Worm (Caenorhabditis elegans): ENCODE results near the gene pqn-78.
"Not testable (repeated sequence)": the region's sequence is repeated elsewhere in the genome, so short reads cannot be mapped to it uniquely, and the experiment has no call there.

Gene pqn-78

DNA sequence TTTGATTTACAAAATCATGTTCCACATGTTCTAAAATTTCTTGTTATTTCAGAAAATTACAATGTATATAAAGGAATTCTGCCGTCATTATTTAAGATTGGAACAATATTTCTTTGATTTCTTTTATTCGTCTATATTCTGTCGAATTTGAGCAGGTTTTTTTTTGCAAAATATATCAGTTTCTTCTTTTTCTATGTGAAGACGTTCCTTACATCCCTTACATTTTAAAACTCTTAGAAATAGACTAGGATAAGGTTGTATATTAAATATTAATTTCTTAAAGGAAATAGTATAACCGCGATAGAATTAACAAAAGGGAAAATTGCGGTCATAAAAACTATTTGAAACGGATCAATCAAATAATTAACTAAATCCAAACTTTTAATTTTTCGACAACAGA lies 6.0 kb downstream of the pqn-78 start:
- TF ChIP-seq ztf-7 (tag; optimal IDR thresholded peaks at IDR 0.05) (no peak), aha-1 (tag) (peak; percentile 93)

- TF ChIP-seq tra-1 (GFP tag; IDR thresholded peaks at IDR 0.05) (no peak), nhr-11 (tag; optimal IDR thresholded peaks at IDR 0.05) (no peak), nhr-6 (tag; optimal IDR thresholded peaks at IDR 0.05) (no peak), lin-39 (tag; optimal IDR thresholded peaks at IDR 0.05) (no peak), egl-27 (tag; optimal IDR thresholded peaks at IDR 0.05) (no peak), dmd-6 (GFP tag; IDR thresholded peaks at IDR 0.05) (no peak), lim-7 (GFP tag; IDR thresholded peaks at IDR 0.05) (no peak), jun-1 (tag; optimal IDR thresholded peaks at IDR 0.05) (no peak), duxl-1 (tag; optimal IDR thresholded peaks at IDR 0.05; ENCODE audit: poor library complexity) (no peak), nhr-77 (tag; optimal IDR thresholded peaks at IDR 0.05) (no peak), daf-8 (GFP tag; IDR thresholded peaks at IDR 0.05) (no peak), nhr-41 (GFP tag; IDR thresholded peaks at IDR 0.05) (no peak), daf-12 (tag; optimal IDR thresholded peaks at IDR 0.05) (no peak), zfp-2 (tag; optimal IDR thresholded peaks at IDR 0.05) (no peak), nhr-111 (GFP tag; optimal IDR thresholded peaks at IDR 0.05) (no peak), mdt-29 (GFP tag; IDR thresholded peaks at IDR 0.05) (no peak), egl-43 (GFP tag; IDR thresholded peaks at IDR 0.05) (no peak)
These were observed 11.2 kb downstream of the pqn-78 start, which contains the start of gene Y105C5A.508 for ce11 chrIV:15583620-15584019. TSS of gene Y105C5A.508 (plus strand) at chrIV:15583920.

DNA sequence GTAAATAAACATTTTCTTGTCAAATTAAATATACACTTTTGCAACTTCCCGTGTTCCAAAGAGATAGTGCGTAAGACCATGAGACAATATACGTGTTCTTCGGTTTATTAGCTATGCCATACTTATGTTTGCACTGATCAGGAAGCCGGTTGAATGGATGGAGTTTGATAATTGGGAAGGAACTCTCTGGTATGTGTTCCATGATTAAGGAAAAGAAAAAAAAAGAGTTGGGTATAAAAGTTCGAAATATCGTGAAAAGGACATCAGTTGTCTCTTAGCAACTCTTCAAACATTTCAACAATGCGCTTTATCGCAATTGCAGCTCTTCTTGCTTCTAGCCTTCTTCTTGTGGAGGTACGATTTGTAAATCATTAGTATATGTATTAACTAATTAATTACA lies 16.0 kb downstream of the pqn-78 start, which contains the start of gene pqn-76:
Gene pqn-76 (plus strand): TSS at position 301 of the 400 bp plus-strand sequence.
- TF ChIP-seq nhr-102 (tag; optimal IDR thresholded peaks at IDR 0.05); F10B5.3 (tag; optimal IDR thresholded peaks at IDR 0.05); Y5F2A.4 (GFP tag; optimal IDR thresholded peaks at IDR 0.05): not testable (repeated sequence)

ce11 chrIV:15573863-15574262 lies 21.0 kb downstream of the pqn-78 start:
- TF ChIP-seq saeg-2 (GFP tag; IDR thresholded peaks at IDR 0.05) = no peak
- TF ChIP-seq fos-1 (tag; optimal IDR thresholded peaks at IDR 0.05) = no peak
- no peak for TF ChIP-seq pha-4 (GFP tag; IDR thresholded peaks at IDR 0.05)
- TF ChIP-seq pha-4 (tag; optimal IDR thresholded peaks at IDR 0.05) = peak; percentile 23
- peak; percentile 37 for TF ChIP-seq dve-1 (tag; optimal IDR thresholded peaks at IDR 0.05; ENCODE audit: insufficient read depth)
- TF ChIP-seq zip-2 (tag; optimal IDR thresholded peaks at IDR 0.05) = no peak
- no peak for TF ChIP-seq Y105C5A.15 (GFP tag; IDR thresholded peaks at IDR 0.05)
- TF ChIP-seq ceh-44 (GFP tag; IDR thresholded peaks at IDR 0.05) = no peak
- no peak for TF ChIP-seq T20F7.1 (GFP tag; optimal IDR thresholded peaks at IDR 0.05)
- TF ChIP-seq nhr-6 (tag; optimal IDR thresholded peaks at IDR 0.05) = peak; percentile 55
- no peak for TF ChIP-seq nhr-41 (GFP tag; IDR thresholded peaks at IDR 0.05)
- TF ChIP-seq aly-2 (tag; optimal IDR thresholded peaks at IDR 0.05) = no peak
- no peak for TF ChIP-seq zfp-3 (GFP tag; conservative IDR thresholded peaks at IDR 0.05)
- TF ChIP-seq ceh-82 (tag; optimal IDR thresholded peaks at IDR 0.05) = no peak
- no peak for TF ChIP-seq F37D6.2 (tag; optimal IDR thresholded peaks at IDR 0.05)
- TF ChIP-seq daf-16 (GFP tag; optimal IDR thresholded peaks at IDR 0.05) = no peak
- peak; percentile 43 for TF ChIP-seq daf-16 (tag; optimal IDR thresholded peaks at IDR 0.05)
- no peak for TF ChIP-seq nhr-76 (tag; optimal IDR thresholded peaks at IDR 0.05)
- no peak for TF ChIP-seq aha-1 (tag)
- TF ChIP-seq lsy-2 (tag; optimal IDR thresholded peaks at IDR 0.05) = peak in 1 of 2 experiments; percentile 83
- peak; percentile 17 for TF ChIP-seq mep-1 (tag; optimal IDR thresholded peaks at IDR 0.05)
- no peak for TF ChIP-seq dmd-8 (GFP tag; IDR thresholded peaks at IDR 0.05)
- no peak for TF ChIP-seq Y5F2A.4 (GFP tag; optimal IDR thresholded peaks at IDR 0.05)
- no peak for TF ChIP-seq daf-8 (GFP tag; IDR thresholded peaks at IDR 0.05)
- TF ChIP-seq rbr-2 (tag; optimal IDR thresholded peaks at IDR 0.05) = no peak
- no peak for TF ChIP-seq Y48G9A.11 (GFP tag; IDR thresholded peaks at IDR 0.05)
- TF ChIP-seq mdt-29 (GFP tag; IDR thresholded peaks at IDR 0.05) = no peak
